Worm (Caenorhabditis elegans) whole organism, early embryonic: ENCODE data around the gene F47H4.2.

ENCODE experiments used
- B0310.2 ChIP-seq: sonication (generic microtip); optimal IDR thresholded peaks from 2 replicates; lab custom pipeline; 2016; ENCODE audit warnings: mild to moderate bottlenecking, missing genetic modification characterization, missing compliant biosample characterization
- F13C5.2 ChIP-seq: sonication (generic microtip); optimal IDR thresholded peaks from 2 replicates; lab custom pipeline; 2017; ENCODE audit warnings: mild to moderate bottlenecking, missing genetic modification characterization, inconsistent platforms, missing compliant biosample characterization
- aly-1 ChIP-seq: sonication (generic microtip); optimal IDR thresholded peaks from 2 replicates; lab custom pipeline; 2016; ENCODE audit warnings: missing genetic modification characterization, missing compliant biosample characterization
- ama-1 ChIP-seq: fragments of 150-350 bp; optimal IDR thresholded peaks from 2 replicates; lab custom pipeline; 2014
- ceh-13 ChIP-seq: fragments of 200-800 bp; sonication (Bioruptor generic); optimal IDR thresholded peaks from 2 replicates; lab custom pipeline; 2018; ENCODE audit warnings: mild to moderate bottlenecking, missing genetic modification characterization, missing compliant biosample characterization
- ceh-36 ChIP-seq: sonication (generic microtip); optimal IDR thresholded peaks from 2 replicates; lab custom pipeline; 2016; ENCODE audit warnings: missing genetic modification characterization, inconsistent platforms, missing compliant biosample characterization
- ets-7 ChIP-seq: sonication (generic microtip); optimal IDR thresholded peaks from 2 replicates; lab custom pipeline; 2016; ENCODE audit warnings: missing genotype, missing genetic modification characterization, missing compliant biosample characterization
- flt-1 ChIP-seq: fragments of 200-800 bp; sonication (Bioruptor generic); IDR thresholded peaks from 2 replicates; pipeline ENCODE4 v1.3.6; 2022; ENCODE audit warnings: missing genetic modification characterization, missing compliant biosample characterization
- hmbx-1 ChIP-seq: sonication (generic microtip); optimal IDR thresholded peaks from 2 replicates; lab custom pipeline; 2016; ENCODE audit warnings: mild to moderate bottlenecking, missing genetic modification characterization, missing compliant biosample characterization
- hmg-4 ChIP-seq: fragments of 200-800 bp; sonication (Bioruptor generic); optimal IDR thresholded peaks from 2 replicates; lab custom pipeline; 2018; ENCODE audit warnings: mild to moderate bottlenecking, missing genetic modification characterization, missing compliant biosample characterization
- hnd-1 ChIP-seq: sonication (generic microtip); optimal IDR thresholded peaks from 2 replicates; lab custom pipeline; 2016; ENCODE audit warnings: missing genetic modification characterization, missing compliant biosample characterization
- pes-1 ChIP-seq: fragments of 200-800 bp; sonication (Bioruptor generic); IDR thresholded peaks from 2 replicates; pipeline ENCODE4 v1.3.6; 2022; ENCODE audit warnings: missing genetic modification reagents, missing genetic modification characterization, missing compliant biosample characterization
- scrt-1 ChIP-seq: fragments of 200-800 bp; sonication (Bioruptor generic); IDR thresholded peaks from 2 replicates; pipeline ENCODE4 v1.3.6; 2022; ENCODE audit warnings: missing genetic modification characterization, missing compliant biosample characterization
- sea-1 ChIP-seq: fragments of 200-800 bp; sonication (Bioruptor generic); conservative IDR thresholded peaks from 2 replicates; pipeline ENCODE4 v1.3.6; 2022; ENCODE audit warnings: missing genetic modification characterization, missing compliant biosample characterization
- tbx-11 ChIP-seq: fragments of 200-800 bp; sonication (Bioruptor generic); IDR thresholded peaks from 2 replicates; pipeline ENCODE4 v1.3.6; 2022; ENCODE audit warnings: missing genetic modification characterization, missing compliant biosample characterization
- tbx-37 ChIP-seq: fragments of 200-800 bp; sonication (Bioruptor generic); conservative IDR thresholded peaks from 2 replicates; pipeline ENCODE4 v1.3.6; 2022; ENCODE audit warnings: missing genetic modification reagents, missing genetic modification characterization, missing compliant biosample characterization
- tra-4 ChIP-seq: sonication (generic microtip); optimal IDR thresholded peaks from 2 replicates; lab custom pipeline; 2017; ENCODE audit warnings: missing genetic modification characterization, missing compliant biosample characterization

Gene F47H4.2

ce11 chrV:17322397-17322909 lies 30.7 kb upstream of the F47H4.2 start, which contains the start of gene F31E9.3:
TSS of gene F31E9.3 (plus strand) at chrV:17322590.
- TF ChIP-seq aly-1 (tag; lab: Kevin White, UChicago): no peak
- no peak for TF ChIP-seq ceh-36 (tag; lab: Kevin White, UChicago)
- no peak for TF ChIP-seq hmg-4
- TF ChIP-seq sea-1 (GFP tag; lab: Robert Waterston, UW): no peak
- no peak for TF ChIP-seq F13C5.2 (tag; lab: Kevin White, UChicago)
- TF ChIP-seq tbx-11 (GFP tag; lab: Robert Waterston, UW): no peak
- TF ChIP-seq flt-1 (GFP tag; lab: Robert Waterston, UW): no peak

- TF ChIP-seq ceh-13: peak; percentile 13
- no peak for TF ChIP-seq tbx-37 (GFP tag; lab: Robert Waterston, UW)
These were observed 29.2 kb upstream of the F47H4.2 start for ce11 chrV:17323876-17324275.

ce11 chrV:17327867-17328266 lies 25.3 kb upstream of the F47H4.2 start, which contains the start of gene sdz-16:
TSS of gene sdz-16 (minus strand) at chrV:17327967.
- TF ChIP-seq hnd-1 (tag; lab: Kevin White, UChicago) (no peak), F13C5.2 (tag; lab: Kevin White, UChicago) (no peak), tbx-11 (GFP tag; lab: Robert Waterston, UW) (no peak), hmbx-1 (tag; lab: Kevin White, UChicago) (no peak), aly-1 (tag; lab: Kevin White, UChicago) (no peak), tbx-37 (GFP tag; lab: Robert Waterston, UW) (no peak), B0310.2 (no peak), scrt-1 (GFP tag; lab: Robert Waterston, UW) (no peak), hmg-4 (no peak), tra-4 (no peak), ets-7 (tag; lab: Kevin White, UChicago) (no peak), pes-1 (GFP tag; lab: Robert Waterston, UW) (no peak)

ce11 chrV:17328497-17328896 lies 24.6 kb upstream of the F47H4.2 start, which contains the start of gene srg-44:
TSS of gene srg-44 (plus strand) at chrV:17328797.
- no peak for TF ChIP-seq tbx-11 (GFP tag; lab: Robert Waterston, UW)
- no peak for TF ChIP-seq sea-1 (GFP tag; lab: Robert Waterston, UW)
- TF ChIP-seq tra-4: no peak
- TF ChIP-seq hmg-4: no peak

- TF ChIP-seq ceh-36 (tag; lab: Kevin White, UChicago): no peak
- no peak for TF ChIP-seq hmg-4
- no peak for TF ChIP-seq tra-4
- no peak for TF ChIP-seq F13C5.2 (tag; lab: Kevin White, UChicago)
- no peak for TF ChIP-seq B0310.2
These were observed 21.8 kb upstream of the F47H4.2 start, which contains the start of gene fbxa-185 for ce11 chrV:17331340-17331739. TSS of gene fbxa-185 (plus strand) at chrV:17331640.

- TF ChIP-seq tra-4 (no peak), sea-1 (GFP tag; lab: Robert Waterston, UW) (no peak), ets-7 (tag; lab: Kevin White, UChicago) (no peak), ceh-13 (no peak), ceh-36 (tag; lab: Kevin White, UChicago) (no peak), F13C5.2 (tag; lab: Kevin White, UChicago) (no peak)
These were observed 13.8 kb upstream of the F47H4.2 start for ce11 chrV:17339349-17339748.

ce11 chrV:17344876-17345275 lies 8.2 kb upstream of the F47H4.2 start, which contains the start of the genes fbxa-188 and fbxa-189:
TSS of gene fbxa-188 (minus strand) at chrV:17344926.
TSS of gene fbxa-189 (plus strand) at chrV:17345214.
- no peak for TF ChIP-seq pes-1 (GFP tag; lab: Robert Waterston, UW)
- TF ChIP-seq hmg-4: no peak
- no peak for TF ChIP-seq sea-1 (GFP tag; lab: Robert Waterston, UW)
- TF ChIP-seq F13C5.2 (tag; lab: Kevin White, UChicago): no peak
- TF ChIP-seq ets-7 (tag; lab: Kevin White, UChicago): no peak
- TF ChIP-seq aly-1 (tag; lab: Kevin White, UChicago): no peak
- no peak for TF ChIP-seq hnd-1 (tag; lab: Kevin White, UChicago)
- TF ChIP-seq tbx-11 (GFP tag; lab: Robert Waterston, UW): no peak
- TF ChIP-seq ama-1 (lab: Kevin White, UChicago): no peak
- no peak for TF ChIP-seq tra-4
- TF ChIP-seq ceh-36 (tag; lab: Kevin White, UChicago): no peak
- no peak for TF ChIP-seq B0310.2
- no peak for TF ChIP-seq tbx-37 (GFP tag; lab: Robert Waterston, UW)
- no peak for TF ChIP-seq hmbx-1 (tag; lab: Kevin White, UChicago)
- TF ChIP-seq flt-1 (GFP tag; lab: Robert Waterston, UW): no peak
- TF ChIP-seq scrt-1 (GFP tag; lab: Robert Waterston, UW): no peak
- no peak for TF ChIP-seq ceh-13

ce11 chrV:17347602-17348001 lies 5.5 kb upstream of the F47H4.2 start, which contains the start of gene skr-5:
TSS of gene skr-5 (plus strand) at chrV:17347902.
- no peak for TF ChIP-seq aly-1 (tag; lab: Kevin White, UChicago)
- TF ChIP-seq F13C5.2 (tag; lab: Kevin White, UChicago): no peak
- TF ChIP-seq scrt-1 (GFP tag; lab: Robert Waterston, UW): no peak
- TF ChIP-seq flt-1 (GFP tag; lab: Robert Waterston, UW): no peak
- no peak for TF ChIP-seq B0310.2
- TF ChIP-seq sea-1 (GFP tag; lab: Robert Waterston, UW): no peak
- no peak for TF ChIP-seq tbx-37 (GFP tag; lab: Robert Waterston, UW)
- TF ChIP-seq hmg-4: no peak
- TF ChIP-seq tbx-11 (GFP tag; lab: Robert Waterston, UW): no peak
- TF ChIP-seq ceh-36 (tag; lab: Kevin White, UChicago): no peak
- no peak for TF ChIP-seq hmbx-1 (tag; lab: Kevin White, UChicago)
- no peak for TF ChIP-seq ceh-13
- no peak for TF ChIP-seq ets-7 (tag; lab: Kevin White, UChicago)
- no peak for TF ChIP-seq pes-1 (GFP tag; lab: Robert Waterston, UW)
